Fruit fly (Drosophila melanogaster) whole organism, embryonic: ENCODE results near the gene CG15547.

Experiments
- B-H2 ChIP-seq: fragments of 200-800 bp; sonication (Bioruptor generic); optimal IDR thresholded peaks from 2 replicates; lab custom pipeline; 2018; ENCODE audit warnings: missing biosample characterization, mild to moderate bottlenecking, missing genetic modification characterization
- CG10209 ChIP-seq: fragments of 200-800 bp; sonication (Bioruptor generic); optimal IDR thresholded peaks from 3 replicates; lab custom pipeline; 2017; ENCODE audit warnings: missing biosample characterization, mild to moderate bottlenecking, missing genetic modification characterization, missing genetic modification reagents
- CG10366 ChIP-seq: fragments of 200-800 bp; sonication (Bioruptor generic); IDR thresholded peaks from 2 replicates; pipeline ENCODE4 v1.3.6; 2022; ENCODE audit warnings: missing biosample characterization, missing genetic modification characterization
- CG10431 ChIP-seq: fragments of 200-800 bp; sonication (Bioruptor generic); optimal IDR thresholded peaks from 3 replicates; lab custom pipeline; 2018; ENCODE audit warnings: missing biosample characterization, mild to moderate bottlenecking, missing genetic modification characterization
- CG10462 ChIP-seq: fragments of 200-800 bp; sonication (Bioruptor generic); optimal IDR thresholded peaks from 2 replicates; lab custom pipeline; 2016; ENCODE audit warnings: missing biosample characterization, missing genetic modification characterization
- CG11093 ChIP-seq: fragments of 200-800 bp; sonication (Bioruptor generic); IDR thresholded peaks from 3 replicates; pipeline ENCODE4 v1.3.6; 2022; ENCODE audit warnings: missing biosample characterization, missing genetic modification characterization
- CG11504 ChIP-seq: fragments of 200-800 bp; sonication (Bioruptor generic); optimal IDR thresholded peaks from 3 replicates; lab custom pipeline; 2019; ENCODE audit warnings: missing biosample characterization, mild to moderate bottlenecking, missing genetic modification characterization, moderate library complexity
- CG12104 ChIP-seq: fragments of 200-800 bp; sonication (Bioruptor generic); optimal IDR thresholded peaks from 3 replicates; lab custom pipeline; 2016; ENCODE audit warnings: missing biosample characterization, missing genetic modification characterization
- CG1233 ChIP-seq: fragments of 200-800 bp; sonication (Bioruptor generic); optimal IDR thresholded peaks from 4 replicates; lab custom pipeline; 2018; ENCODE audit warnings: missing biosample characterization, mild to moderate bottlenecking, missing genetic modification characterization
- CG17328 ChIP-seq: fragments of 200-800 bp; sonication (Bioruptor generic); IDR thresholded peaks from 2 replicates; pipeline ENCODE4 v1.3.6; 2022; ENCODE audit warnings: missing biosample characterization, missing genetic modification characterization
- CG1792 ChIP-seq: fragments of 200-800 bp; sonication (Bioruptor generic); optimal IDR thresholded peaks from 2 replicates; lab custom pipeline; 2016; ENCODE audit warnings: missing biosample characterization, missing genetic modification characterization
- CG2678 ChIP-seq: fragments of 200-800 bp; sonication (Bioruptor generic); optimal IDR thresholded peaks from 3 replicates; lab custom pipeline; 2019; ENCODE audit warnings: missing biosample characterization, mild to moderate bottlenecking, missing genetic modification characterization, moderate library complexity
- CG31441 ChIP-seq: fragments of 200-800 bp; sonication (Bioruptor generic); IDR thresholded peaks from 2 replicates; pipeline ENCODE4 v1.3.6; 2022; ENCODE audit warnings: missing biosample characterization, missing genetic modification characterization
- CG32767 ChIP-seq: fragments of 200-800 bp; sonication (Bioruptor generic); IDR thresholded peaks from 2 replicates; pipeline ENCODE4 v1.3.6; 2022; ENCODE audit warnings: missing biosample characterization, missing genetic modification characterization
- CG3838 ChIP-seq: fragments of 200-800 bp; sonication (Bioruptor generic); optimal IDR thresholded peaks from 3 replicates; lab custom pipeline; 2016; ENCODE audit warnings: missing biosample characterization, missing genetic modification characterization
- CG4854 ChIP-seq: fragments of 200-800 bp; sonication (Bioruptor generic); optimal IDR thresholded peaks from 2 replicates; lab custom pipeline; 2016; ENCODE audit warnings: missing biosample characterization, missing genetic modification characterization, inconsistent platforms
- CG7928 ChIP-seq: fragments of 200-800 bp; sonication (Bioruptor generic); optimal IDR thresholded peaks from 2 replicates; lab custom pipeline; 2017; ENCODE audit warnings: missing biosample characterization, mild to moderate bottlenecking, missing genetic modification characterization
- CG8924 ChIP-seq: fragments of 200-800 bp; optimal IDR thresholded peaks from 3 replicates; lab custom pipeline; 2019; ENCODE audit warnings: missing biosample characterization, mild to moderate bottlenecking, missing genetic modification characterization, moderate library complexity
- CG9932 ChIP-seq: fragments of 200-800 bp; sonication (Bioruptor generic); IDR thresholded peaks from 2 replicates; pipeline ENCODE4 v1.3.6; 2022; ENCODE audit warnings: missing biosample characterization, missing genetic modification characterization
- Dad ChIP-seq: fragments of 200-800 bp; sonication (Bioruptor generic); optimal IDR thresholded peaks from 3 replicates; lab custom pipeline; 2016; ENCODE audit warnings: missing biosample characterization, missing genetic modification characterization
- Dfd ChIP-seq, 2 experiments: fragments of >200 bp; optimal IDR thresholded peaks; 2 replicates each; lab custom pipeline; 2017; ENCODE audit warnings: missing biosample characterization in 2 of 2, missing genetic modification characterization in 2 of 2
- Dll ChIP-seq: fragments of 200-800 bp; sonication (Bioruptor generic); IDR thresholded peaks from 4 replicates; pipeline ENCODE4 v1.3.6; 2022; ENCODE audit warnings: missing biosample characterization, missing genetic modification characterization; ENCODE audit not compliant: partially characterized antibody
- Dp ChIP-seq: fragments of 200-800 bp; sonication (Bioruptor generic); optimal IDR thresholded peaks from 2 replicates; lab custom pipeline; 2018; ENCODE audit warnings: missing biosample characterization, mild to moderate bottlenecking, missing genetic modification characterization, moderate library complexity
- Eip74EF ChIP-seq, 2 experiments: fragments of 200-800 bp in 1 of 2; fragments of >200 bp in 1 of 2; sonication (Bioruptor generic) in 1 of 2; optimal IDR thresholded peaks; 2 replicates each; lab custom pipeline; 2017 to 2019; ENCODE audit warnings: missing biosample characterization in 2 of 2, missing genetic modification characterization in 2 of 2, mild to moderate bottlenecking in 1 of 2, moderate library complexity in 1 of 2
- Fer3 ChIP-seq: fragments of 200-800 bp; sonication (Bioruptor generic); optimal IDR thresholded peaks from 2 replicates; lab custom pipeline; 2018; ENCODE audit warnings: missing biosample characterization, mild to moderate bottlenecking, missing genetic modification characterization, moderate library complexity
- GATAe ChIP-seq: fragments of 200-800 bp; sonication (Bioruptor generic); conservative IDR thresholded peaks from 2 replicates; pipeline ENCODE4 v1.3.6; 2022; ENCODE audit warnings: missing biosample characterization, missing genetic modification characterization
- Gug ChIP-seq: fragments of 200-800 bp; sonication (Bioruptor generic); IDR thresholded peaks from 4 replicates; pipeline ENCODE4 v1.3.6; 2022; ENCODE audit warnings: missing biosample characterization, missing genetic modification characterization
- Jarid2 ChIP-seq: fragments of 200-800 bp; sonication (Bioruptor generic); optimal IDR thresholded peaks from 3 replicates; lab custom pipeline; 2017; ENCODE audit warnings: mild to moderate bottlenecking, missing biosample characterization, missing genetic modification reagents, missing genetic modification characterization
- MBD-R2 ChIP-seq: fragments of 200-800 bp; sonication (Bioruptor generic); IDR thresholded peaks from 2 replicates; pipeline ENCODE4 v1.3.6; 2022; ENCODE audit warnings: missing biosample characterization, missing genetic modification characterization
- PHDP ChIP-seq: fragments of 200-800 bp; sonication (Bioruptor generic); optimal IDR thresholded peaks from 3 replicates; lab custom pipeline; 2018; ENCODE audit warnings: missing biosample characterization, mild to moderate bottlenecking, missing genetic modification characterization, moderate library complexity
- Rx ChIP-seq: fragments of 200-800 bp; sonication (Bioruptor generic); IDR thresholded peaks from 2 replicates; pipeline ENCODE4 v1.3.6; 2022; ENCODE audit warnings: missing biosample characterization, missing genetic modification characterization
- Trl ChIP-seq, 3 experiments: fragments of >200 bp in 2 of 3; fragments of 200-800 bp in 1 of 3; sonication (Bioruptor generic) in 1 of 3; optimal IDR thresholded peaks; 2 replicates in 1 of 3; 3 replicates in 2 of 3; lab custom pipeline; 2016 to 2017; ENCODE audit warnings: missing biosample characterization in 1 of 3, missing genetic modification characterization in 1 of 3
- Xrp1 ChIP-seq: fragments of 200-800 bp; sonication (Bioruptor generic); IDR thresholded peaks from 2 replicates; pipeline ENCODE4 v1.3.6; 2022; ENCODE audit warnings: missing biosample characterization, missing genetic modification characterization
- ara ChIP-seq: fragments of 200-800 bp; sonication (Bioruptor generic); IDR thresholded peaks from 2 replicates; pipeline ENCODE4 v1.3.6; 2022; ENCODE audit warnings: missing biosample characterization, missing genetic modification characterization
- bcd ChIP-seq: fragments of 200-800 bp; sonication (Bioruptor generic); optimal IDR thresholded peaks from 2 replicates; lab custom pipeline; 2017; ENCODE audit warnings: missing biosample characterization, mild to moderate bottlenecking, missing genetic modification characterization
- cad ChIP-seq: fragments of >200 bp; optimal IDR thresholded peaks from 2 replicates; lab custom pipeline; 2017; ENCODE audit warnings: missing biosample characterization, missing genetic modification characterization
- chif ChIP-seq, 2 experiments: fragments of 200-800 bp; sonication (Bioruptor generic); optimal IDR thresholded peaks; 3 replicates each; lab custom pipeline; 2016; ENCODE audit warnings: missing biosample characterization in 2 of 2, missing genetic modification characterization in 2 of 2
- chinmo ChIP-seq: fragments of 200-800 bp; sonication (Bioruptor generic); IDR thresholded peaks from 4 replicates; pipeline ENCODE4 v1.3.6; 2022; ENCODE audit warnings: missing biosample characterization, missing genetic modification characterization; ENCODE audit not compliant: partially characterized antibody
- fru ChIP-seq: fragments of >200 bp; optimal IDR thresholded peaks from 2 replicates; lab custom pipeline; 2017
- h ChIP-seq: fragments of >200 bp; optimal IDR thresholded peaks from 2 replicates; lab custom pipeline; 2017
- jing ChIP-seq: fragments of 200-800 bp; sonication (Bioruptor generic); optimal IDR thresholded peaks from 2 replicates; lab custom pipeline; 2018; ENCODE audit warnings: missing biosample characterization, mild to moderate bottlenecking, missing genetic modification characterization
- kay ChIP-seq: fragments of 200-800 bp; sonication (Bioruptor generic); optimal IDR thresholded peaks from 2 replicates; lab custom pipeline; 2016; ENCODE audit warnings: missing biosample characterization, missing genetic modification characterization
- kni ChIP-seq: fragments of 200-800 bp; sonication (Bioruptor generic); optimal IDR thresholded peaks from 3 replicates; lab custom pipeline; 2017; ENCODE audit warnings: mild to moderate bottlenecking, missing biosample characterization, missing genetic modification reagents, missing genetic modification characterization
- nerfin-2 ChIP-seq: fragments of 200-800 bp; sonication (Bioruptor generic); IDR thresholded peaks from 2 replicates; pipeline ENCODE4 v1.3.6; 2022; ENCODE audit warnings: missing biosample characterization, missing genetic modification characterization; ENCODE audit not compliant: partially characterized antibody
- oc ChIP-seq: fragments of 200-800 bp; sonication (Bioruptor generic); optimal IDR thresholded peaks from 2 replicates; lab custom pipeline; 2018; ENCODE audit warnings: missing biosample characterization, mild to moderate bottlenecking, missing genetic modification characterization, moderate library complexity
- p53 ChIP-seq: fragments of 200-800 bp; sonication (Bioruptor generic); optimal IDR thresholded peaks from 2 replicates; lab custom pipeline; 2016; ENCODE audit warnings: missing biosample characterization, missing genetic modification characterization
- slp2 ChIP-seq: fragments of 200-800 bp; sonication (Bioruptor generic); optimal IDR thresholded peaks from 2 replicates; lab custom pipeline; 2016; ENCODE audit warnings: missing biosample characterization, missing genetic modification characterization
- sug ChIP-seq: fragments of 200-800 bp; optimal IDR thresholded peaks from 2 replicates; lab custom pipeline; 2019; ENCODE audit warnings: missing biosample characterization, mild to moderate bottlenecking, missing genetic modification characterization, moderate library complexity
- tap ChIP-seq: fragments of 200-800 bp; optimal IDR thresholded peaks from 3 replicates; lab custom pipeline; 2019; ENCODE audit warnings: missing biosample characterization, mild to moderate bottlenecking, missing genetic modification characterization, moderate library complexity
- wdn ChIP-seq: fragments of 200-800 bp; sonication (Bioruptor generic); IDR thresholded peaks from 2 replicates; pipeline ENCODE4 v1.3.6; 2022; ENCODE audit warnings: missing biosample characterization, missing genetic modification characterization

The CG15547 gene

dm6 chr3R:30888550-30889259 is 5.4 kb upstream of the CG15547 start, which contains the start of gene Sap-r (continued):
- TF ChIP-seq p53 (GFP tag; lab: Kevin White, UChicago) (no peak), CG17328 (no peak), CG7928 (no peak), PHDP (tag; lab: Kevin White, UChicago) (no peak), CG3838 (no peak), CG11093 (GFP tag; lab: Robert Waterston, UW) (no peak), sug (tag; lab: Kevin White, UChicago) (peak; percentile 40), CG31441 (GFP tag; lab: Robert Waterston, UW) (no peak; the same call in 1 of the 2 replicates), Dll (GFP tag; lab: Robert Waterston, UW) (peak; percentile 70), wdn (GFP tag; lab: Robert Waterston, UW) (no peak), CG10431 (GFP tag; lab: Kevin White, UChicago) (no peak), oc (tag; lab: Kevin White, UChicago) (no peak), CG10462 (GFP tag; lab: Kevin White, UChicago) (no peak), ara (GFP tag; lab: Robert Waterston, UW) (no peak), MBD-R2 (GFP tag; lab: Robert Waterston, UW) (peak; percentile 52), Fer3 (tag; lab: Kevin White, UChicago) (no peak), CG11504 (tag; lab: Kevin White, UChicago) (peak; percentile 57), bcd (GFP tag; lab: Kevin White, UChicago) (no peak), CG12104 (no peak), kay (GFP tag; lab: Kevin White, UChicago) (no peak), Eip74EF (GFP tag; optimal IDR thresholded peaks at IDR 0.05; lab: Kevin White, UChicago) (no peak), CG2678 (tag; lab: Kevin White, UChicago) (no peak), nerfin-2 (GFP tag; lab: Robert Waterston, UW) (peak; percentile 60), CG1792 (no peak), Xrp1 (GFP tag; lab: Robert Waterston, UW) (no peak), Dad (GFP tag; lab: Kevin White, UChicago) (no peak), Dfd (GFP tag; optimal IDR thresholded peaks at IDR 0.05; lab: Kevin White, UChicago) (no peak), CG9932 (peak; percentile 49; the same call in 1 of the 2 replicates), CG32767 (GFP tag; lab: Robert Waterston, UW) (no peak), Rx (GFP tag; lab: Robert Waterston, UW) (no peak), Gug (no peak), GATAe (GFP tag; lab: Robert Waterston, UW) (no peak), chif (GFP tag; optimal IDR thresholded peaks at IDR 0.05; lab: Kevin White, UChicago) (no peak), CG10366 (GFP tag; lab: Robert Waterston, UW) (no peak), kni (GFP tag; lab: Kevin White, UChicago) (no peak), CG8924 (peak; percentile 46), slp2 (GFP tag; lab: Kevin White, UChicago) (no peak), CG1233 (GFP tag; lab: Kevin White, UChicago) (no peak), CG4854 (peak; percentile 30), CG10209 (GFP tag; lab: Kevin White, UChicago) (no peak), fru (lab: Kevin White, UChicago) (no peak), B-H2 (GFP tag; lab: Kevin White, UChicago) (peak; percentile 52), tap (tag; lab: Kevin White, UChicago) (peak; percentile 11), cad (GFP tag; lab: Kevin White, UChicago) (no peak), Dp (GFP tag; lab: Kevin White, UChicago) (peak; percentile 54), chinmo (peak; percentile 88; the same call in 2 of the 4 replicates), Trl (optimal IDR thresholded peaks at IDR 0.05; lab: Kevin White, UChicago) (no peak), Trl (GFP tag; optimal IDR thresholded peaks at IDR 0.05; lab: Kevin White, UChicago) (no peak), jing (GFP tag; lab: Kevin White, UChicago) (no peak), Jarid2 (GFP tag; lab: Kevin White, UChicago) (peak; percentile 24), h (lab: Kevin White, UChicago) (no peak)
